Fruit fly (Drosophila melanogaster): ENCODE data around the gene Set8.
A peak's percentile ranks its signal among the peaks of the same experiment; 100 is the strongest.

Gene Set8

dm6 chr3R:14286320-14287190 is 29.3 kb upstream of the Set8 start, which contains the start of gene trx (continued):
- TF ChIP-seq Blimp-1 (GFP tag; optimal IDR thresholded peaks at IDR 0.05) (peak; percentile 43), danr (GFP tag; IDR thresholded peaks at IDR 0.05) (no peak), pros (GFP tag; optimal IDR thresholded peaks at IDR 0.05) (peak; percentile 61), croc (GFP tag; conservative IDR thresholded peaks at IDR 0.05) (no peak), shn (GFP tag; optimal IDR thresholded peaks at IDR 0.05) (no peak), CG10274 (GFP tag; optimal IDR thresholded peaks at IDR 0.05) (no peak), ind (GFP tag; optimal IDR thresholded peaks at IDR 0.05) (no peak), Adf1 (GFP tag; IDR thresholded peaks at IDR 0.05) (no peak), salm (tag; optimal IDR thresholded peaks at IDR 0.05) (peak; percentile 17), CG14965 (GFP tag; optimal IDR thresholded peaks at IDR 0.05; ENCODE audit: borderline replicate concordance) (no peak), trh (GFP tag; optimal IDR thresholded peaks at IDR 0.05) (no peak), CG10209 (GFP tag; optimal IDR thresholded peaks at IDR 0.05) (no peak), inv (GFP tag; IDR thresholded peaks at IDR 0.05; ENCODE audit: partially characterized antibody) (no peak), GATAe (GFP tag; conservative IDR thresholded peaks at IDR 0.05) (no peak), Dp (GFP tag; optimal IDR thresholded peaks at IDR 0.05) (peak; percentile 71), CG9215 (GFP tag; IDR thresholded peaks at IDR 0.05) (no peak), CG14860 (GFP tag; IDR thresholded peaks at IDR 0.05; ENCODE audit: partially characterized antibody) (no peak), HmgZ (tag; optimal IDR thresholded peaks at IDR 0.05) (peak; percentile 39), Bgb (GFP tag; IDR thresholded peaks at IDR 0.05; ENCODE audit: partially characterized antibody) (no peak), schlank (tag; optimal IDR thresholded peaks at IDR 0.05) (no peak), CG15601 (tag; optimal IDR thresholded peaks at IDR 0.05) (peak; percentile 29), hbn (GFP tag; IDR thresholded peaks at IDR 0.05; ENCODE audit: partially characterized antibody) (no peak), CG17612 (GFP tag; IDR thresholded peaks at IDR 0.05) (no peak), NfI (GFP tag; optimal IDR thresholded peaks at IDR 0.05) (no peak), CG7556 (GFP tag; optimal IDR thresholded peaks at IDR 0.05) (no peak), tin (GFP tag; optimal IDR thresholded peaks at IDR 0.05) (no peak), jigr1 (GFP tag; IDR thresholded peaks at IDR 0.05) (no peak), maf-S (GFP tag; optimal IDR thresholded peaks at IDR 0.05) (no peak), sqz (GFP tag; optimal IDR thresholded peaks at IDR 0.05) (peak; percentile 51), CG4617 (GFP tag; optimal IDR thresholded peaks at IDR 0.05; ENCODE audit: borderline replicate concordance) (peak; percentile 95), CG18764 (GFP tag; optimal IDR thresholded peaks at IDR 0.05) (no peak), Atf-2 (GFP tag; optimal IDR thresholded peaks at IDR 0.05) (no peak), CG4360 (GFP tag; IDR thresholded peaks at IDR 0.05) (no peak), Doc3 (GFP tag; IDR thresholded peaks at IDR 0.05; ENCODE audit: partially characterized antibody) (no peak), pnt (GFP tag; optimal IDR thresholded peaks at IDR 0.05) (peak; percentile 12), CG7372 (GFP tag; IDR thresholded peaks at IDR 0.05) (no peak), CG14050 (GFP tag; IDR thresholded peaks at IDR 0.05) (no peak), CG33557 (GFP tag; optimal IDR thresholded peaks at IDR 0.05) (no peak), CG17186 (GFP tag; optimal IDR thresholded peaks at IDR 0.05) (peak; percentile 22), NK7.1 (GFP tag; optimal IDR thresholded peaks at IDR 0.05) (no peak), bsh (GFP tag; optimal IDR thresholded peaks at IDR 0.05) (peak in 1 of 2 experiments; percentile 65), CG3407 (GFP tag; optimal IDR thresholded peaks at IDR 0.05) (no peak), tna (GFP tag; IDR thresholded peaks at IDR 0.05; ENCODE audit: partially characterized antibody) (no peak), lola (GFP tag; optimal IDR thresholded peaks at IDR 0.05) (peak in 2 of 3 experiments; percentile 6 to 18), lilli (GFP tag; optimal IDR thresholded peaks at IDR 0.05) (no peak), dmrt99B (tag; optimal IDR thresholded peaks at IDR 0.05) (no peak), ems (GFP tag; optimal IDR thresholded peaks at IDR 0.05) (no peak), phol (tag; optimal IDR thresholded peaks at IDR 0.05) (peak; percentile 62)

Data from whole organism, embryonic.